Worm (Caenorhabditis elegans): ENCODE measurements around the gene col-20.
A peak's percentile ranks its signal among the peaks of the same experiment; 100 is the strongest.

col-20 gene

ce11 chrII:4874335-4874861 lies 3.8 kb upstream of the col-20 start, which contains the start of gene F11G11.15:
TSS of gene F11G11.15 (plus strand) at chrII:4874845.
- TF ChIP-seq hlh-30 (tag; optimal IDR thresholded peaks at IDR 0.05; ENCODE audit: insufficient read depth) (no peak), unc-42 (tag; optimal IDR thresholded peaks at IDR 0.05) (no peak), ceh-30 (tag; optimal IDR thresholded peaks at IDR 0.05) (no peak), C08G9.2 (tag; optimal IDR thresholded peaks at IDR 0.05) (no peak), syd-9 (tag; optimal IDR thresholded peaks at IDR 0.05) (no peak), ahr-1 (tag; optimal IDR thresholded peaks at IDR 0.05) (no peak), hlh-8 (tag; optimal IDR thresholded peaks at IDR 0.05) (no peak), pag-3 (tag; optimal IDR thresholded peaks at IDR 0.05; ENCODE audit: borderline replicate concordance) (no peak), unc-55 (GFP tag; optimal IDR thresholded peaks at IDR 0.05) (no peak), madf-2 (tag; optimal IDR thresholded peaks at IDR 0.05) (no peak), dmd-4 (tag; optimal IDR thresholded peaks at IDR 0.05; ENCODE audit: borderline replicate concordance) (no peak), K09A11.1 (tag; optimal IDR thresholded peaks at IDR 0.05; ENCODE audit: insufficient read depth) (no peak), pqm-1 (tag; optimal IDR thresholded peaks at IDR 0.05) (no peak), tbx-7 (tag; optimal IDR thresholded peaks at IDR 0.05) (no peak), npax-4 (tag; optimal IDR thresholded peaks at IDR 0.05) (no peak)

DNA sequence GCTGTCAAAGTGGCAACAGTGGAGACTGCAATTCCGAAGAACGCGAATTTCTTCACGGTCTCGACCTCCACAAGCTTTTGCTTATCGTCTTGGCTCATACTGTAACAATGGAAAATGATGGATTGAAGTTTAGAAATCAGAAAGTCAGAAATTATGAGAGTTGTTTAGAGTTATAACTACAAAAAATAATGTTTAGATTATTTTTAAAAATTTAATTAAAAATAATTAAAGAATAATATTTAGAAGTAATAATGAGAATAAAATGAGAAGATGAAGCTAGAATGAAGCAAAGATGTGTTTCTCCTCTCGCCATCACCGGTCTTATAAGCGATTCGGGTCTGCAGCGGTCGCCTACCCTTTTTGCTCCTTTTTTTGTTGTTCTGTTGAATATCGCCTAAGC lies 2.4 kb upstream of the col-20 start, which contains the start of gene col-73:
TSS of gene col-73 (minus strand) at position 101 of the 400 bp plus-strand sequence.
- TF ChIP-seq hlh-8 (tag; optimal IDR thresholded peaks at IDR 0.05) (no peak), ceh-2 (tag; optimal IDR thresholded peaks at IDR 0.05) (no peak), elt-4 (tag; optimal IDR thresholded peaks at IDR 0.05) (no peak), ceh-31 (tag; optimal IDR thresholded peaks at IDR 0.05) (no peak), fax-1 (tag; optimal IDR thresholded peaks at IDR 0.05) (no peak), ceh-45 (GFP tag; IDR thresholded peaks at IDR 0.05) (no peak), lim-6 (tag; optimal IDR thresholded peaks at IDR 0.05) (no peak), ets-4 (tag; optimal IDR thresholded peaks at IDR 0.05) (no peak), tbx-2 (tag; optimal IDR thresholded peaks at IDR 0.05) (no peak), Y22D7AL.16 (tag; optimal IDR thresholded peaks at IDR 0.05) (no peak), C08G9.2 (tag; optimal IDR thresholded peaks at IDR 0.05) (no peak), fkh-6 (tag; optimal IDR thresholded peaks at IDR 0.05) (no peak), ceh-22 (tag; optimal IDR thresholded peaks at IDR 0.05) (no peak), lin-11 (tag; optimal IDR thresholded peaks at IDR 0.05) (no peak), pag-3 (tag; optimal IDR thresholded peaks at IDR 0.05; ENCODE audit: borderline replicate concordance) (no peak), ttx-3 (tag; optimal IDR thresholded peaks at IDR 0.05) (no peak), K02D7.2 (tag; optimal IDR thresholded peaks at IDR 0.05) (no peak), nfya-1 (tag; optimal IDR thresholded peaks at IDR 0.05) (no peak), hlh-30 (tag; optimal IDR thresholded peaks at IDR 0.05; ENCODE audit: insufficient read depth) (no peak), C38D4.7 (GFP tag; optimal IDR thresholded peaks at IDR 0.05) (no peak)

DNA sequence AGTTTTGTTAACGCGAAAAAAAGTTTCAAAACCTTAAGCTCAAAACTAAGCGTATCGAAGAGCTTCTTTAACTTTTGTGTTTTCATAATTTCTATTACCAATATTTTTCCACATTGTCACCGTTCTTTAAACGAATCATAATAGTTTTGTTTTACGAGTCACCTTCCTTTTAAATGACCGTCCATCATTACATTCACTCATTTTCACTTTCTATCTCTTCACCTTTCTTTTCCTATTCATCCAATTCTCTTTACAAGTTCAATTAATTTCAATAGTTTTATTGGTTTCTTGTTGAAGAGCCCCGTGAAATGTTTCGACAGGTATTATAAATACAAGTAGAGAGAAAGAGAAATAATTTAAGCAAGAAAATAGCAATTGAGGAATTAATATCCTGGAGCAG lies 1.2 kb upstream of the col-20 start:
- TF ChIP-seq ref-2 (tag; optimal IDR thresholded peaks at IDR 0.05) (no peak), pha-2 (tag; optimal IDR thresholded peaks at IDR 0.05) (no peak), nhr-11 (tag; optimal IDR thresholded peaks at IDR 0.05) (no peak), hlh-30 (tag; optimal IDR thresholded peaks at IDR 0.05; ENCODE audit: insufficient read depth) (no peak), fkh-6 (tag; optimal IDR thresholded peaks at IDR 0.05) (no peak), ceh-45 (GFP tag; IDR thresholded peaks at IDR 0.05) (no peak), elt-4 (tag; optimal IDR thresholded peaks at IDR 0.05) (no peak), F13H6.1 (tag; optimal IDR thresholded peaks at IDR 0.05) (no peak), pqm-1 (tag; optimal IDR thresholded peaks at IDR 0.05) (no peak), ceh-22 (tag; optimal IDR thresholded peaks at IDR 0.05) (no peak)

ce11 chrII:4869793-4870343 lies 723 bp downstream of the col-20 start:
- TF ChIP-seq elt-4 (tag; optimal IDR thresholded peaks at IDR 0.05) = peak; percentile 86
- peak; percentile 18 for TF ChIP-seq ceh-31 (tag; optimal IDR thresholded peaks at IDR 0.05)
- no peak for TF ChIP-seq nfya-1 (tag; optimal IDR thresholded peaks at IDR 0.05)
- no peak for TF ChIP-seq ceh-2 (tag; optimal IDR thresholded peaks at IDR 0.05)
- TF ChIP-seq unc-55 (GFP tag; optimal IDR thresholded peaks at IDR 0.05) = no peak
- no peak for TF ChIP-seq sox-2 (GFP tag; IDR thresholded peaks at IDR 0.05)
- peak; percentile 9 for TF ChIP-seq hlh-6 (tag; optimal IDR thresholded peaks at IDR 0.05)

Measured in whole organism, late embryonic.